Fruit fly (Drosophila melanogaster): ENCODE data around the gene IM33.

IM33 gene

dm6 chr2L:3685139-3685851 is 11.2 kb downstream of the IM33 start:
- no peak for TF ChIP-seq Mnt (GFP tag; optimal IDR thresholded peaks at IDR 0.05)
- no peak for TF ChIP-seq tj (GFP tag; optimal IDR thresholded peaks at IDR 0.05)
- no peak for TF ChIP-seq pad (GFP tag; optimal IDR thresholded peaks at IDR 0.05)
- no peak for TF ChIP-seq kay (GFP tag; ENCODE audit: borderline replicate concordance)
- no peak for TF ChIP-seq CG5204 (GFP tag; optimal IDR thresholded peaks at IDR 0.05)
- no peak for TF ChIP-seq CG12768 (GFP tag; optimal IDR thresholded peaks at IDR 0.05)
- no peak for TF ChIP-seq Hr96 (GFP tag; optimal IDR thresholded peaks at IDR 0.05)
- no peak for TF ChIP-seq cic (GFP tag; optimal IDR thresholded peaks at IDR 0.05)
- TF ChIP-seq bab1 (GFP tag; optimal IDR thresholded peaks at IDR 0.05) = no peak
- no peak for TF ChIP-seq CG7101 (tag; optimal IDR thresholded peaks at IDR 0.05)
- TF ChIP-seq toe (GFP tag; optimal IDR thresholded peaks at IDR 0.05) = no peak
- TF ChIP-seq CG33017 (tag; optimal IDR thresholded peaks at IDR 0.05) = no peak
- TF ChIP-seq CG1620 (GFP tag; optimal IDR thresholded peaks at IDR 0.05) = no peak
- no peak for TF ChIP-seq CG11617 (GFP tag; optimal IDR thresholded peaks at IDR 0.05)
- no peak for TF ChIP-seq ovo (GFP tag; optimal IDR thresholded peaks at IDR 0.05)
- no peak for TF ChIP-seq cnc (optimal IDR thresholded peaks at IDR 0.05)
- no peak for TF ChIP-seq CG7045 (GFP tag; optimal IDR thresholded peaks at IDR 0.05)
- TF ChIP-seq Crg-1 (GFP tag; optimal IDR thresholded peaks at IDR 0.05) = no peak
- TF ChIP-seq CG14711 (tag; optimal IDR thresholded peaks at IDR 0.05) = no peak

dm6 chr2L:3682489-3682888 is 14.0 kb downstream of the IM33 start:
- TF ChIP-seq CG5204 (GFP tag; optimal IDR thresholded peaks at IDR 0.05) (no peak), CG11617 (GFP tag; optimal IDR thresholded peaks at IDR 0.05) (no peak), cic (GFP tag; optimal IDR thresholded peaks at IDR 0.05) (no peak), CG7045 (GFP tag; optimal IDR thresholded peaks at IDR 0.05) (no peak), cnc (optimal IDR thresholded peaks at IDR 0.05) (no peak), toe (GFP tag; optimal IDR thresholded peaks at IDR 0.05) (no peak), CG14711 (tag; optimal IDR thresholded peaks at IDR 0.05) (no peak), Mnt (GFP tag; optimal IDR thresholded peaks at IDR 0.05) (no peak)

- TF ChIP-seq CG7045 (GFP tag; optimal IDR thresholded peaks at IDR 0.05) (no peak), pad (GFP tag; optimal IDR thresholded peaks at IDR 0.05) (no peak), Hr96 (GFP tag; optimal IDR thresholded peaks at IDR 0.05) (no peak), bab1 (GFP tag; optimal IDR thresholded peaks at IDR 0.05) (no peak), Mnt (GFP tag; optimal IDR thresholded peaks at IDR 0.05) (no peak), Crg-1 (GFP tag; optimal IDR thresholded peaks at IDR 0.05) (no peak), kay (GFP tag; ENCODE audit: borderline replicate concordance) (no peak), CG1620 (GFP tag; optimal IDR thresholded peaks at IDR 0.05) (no peak), CG11617 (GFP tag; optimal IDR thresholded peaks at IDR 0.05) (no peak)
Observed at dm6 chr2L:3681338-3681737, 15.1 kb downstream of the IM33 start.

- TF ChIP-seq CG7045 (GFP tag; optimal IDR thresholded peaks at IDR 0.05) = no peak
Observed at dm6 chr2L:3675770-3676169, 20.7 kb downstream of the IM33 start.

- TF ChIP-seq CG5204 (GFP tag; optimal IDR thresholded peaks at IDR 0.05) (no peak), ovo (GFP tag; optimal IDR thresholded peaks at IDR 0.05) (no peak), CG1620 (GFP tag; optimal IDR thresholded peaks at IDR 0.05) (no peak), CG12768 (GFP tag; optimal IDR thresholded peaks at IDR 0.05) (no peak), Clk (GFP tag; optimal IDR thresholded peaks at IDR 0.05) (no peak), pad (GFP tag; optimal IDR thresholded peaks at IDR 0.05) (no peak), toe (GFP tag; optimal IDR thresholded peaks at IDR 0.05) (no peak), CG33017 (tag; optimal IDR thresholded peaks at IDR 0.05) (no peak), Crg-1 (GFP tag; optimal IDR thresholded peaks at IDR 0.05) (no peak), CG7101 (tag; optimal IDR thresholded peaks at IDR 0.05) (no peak), CG14711 (tag; optimal IDR thresholded peaks at IDR 0.05) (no peak), CG11617 (GFP tag; optimal IDR thresholded peaks at IDR 0.05) (no peak), tj (GFP tag; optimal IDR thresholded peaks at IDR 0.05) (no peak), kay (GFP tag; ENCODE audit: borderline replicate concordance) (no peak), cic (GFP tag; optimal IDR thresholded peaks at IDR 0.05) (no peak), Mnt (GFP tag; optimal IDR thresholded peaks at IDR 0.05) (no peak), bab1 (GFP tag; optimal IDR thresholded peaks at IDR 0.05) (no peak)
Observed at dm6 chr2L:3670481-3670880, 26.0 kb downstream of the IM33 start, which contains the start of gene Sfp24Bc. TSS of gene Sfp24Bc (minus strand) at chr2L:3670581.

- no peak for TF ChIP-seq CG7101 (tag; optimal IDR thresholded peaks at IDR 0.05)
- no peak for TF ChIP-seq CG33017 (tag; optimal IDR thresholded peaks at IDR 0.05)
- no peak for TF ChIP-seq Clk (GFP tag; optimal IDR thresholded peaks at IDR 0.05)
- no peak for TF ChIP-seq cnc (optimal IDR thresholded peaks at IDR 0.05)
- TF ChIP-seq Crg-1 (GFP tag; optimal IDR thresholded peaks at IDR 0.05) = no peak
Observed at dm6 chr2L:3669675-3670074, 26.8 kb downstream of the IM33 start, which contains the start of gene Sfp24Bb. TSS of gene Sfp24Bb (minus strand) at chr2L:3669775.

dm6 chr2L:3669034-3669433 is 27.4 kb downstream of the IM33 start, which contains the start of gene Sfp24Bd:
TSS of gene Sfp24Bd (minus strand) at chr2L:3669134.
- TF ChIP-seq toe (GFP tag; optimal IDR thresholded peaks at IDR 0.05) = no peak
- TF ChIP-seq Crg-1 (GFP tag; optimal IDR thresholded peaks at IDR 0.05) = no peak
- no peak for TF ChIP-seq cnc (optimal IDR thresholded peaks at IDR 0.05)
- TF ChIP-seq pad (GFP tag; optimal IDR thresholded peaks at IDR 0.05) = no peak
- TF ChIP-seq Hr96 (GFP tag; optimal IDR thresholded peaks at IDR 0.05) = no peak
- TF ChIP-seq ovo (GFP tag; optimal IDR thresholded peaks at IDR 0.05) = no peak
- TF ChIP-seq kay (GFP tag; ENCODE audit: borderline replicate concordance) = no peak
- TF ChIP-seq CG7045 (GFP tag; optimal IDR thresholded peaks at IDR 0.05) = no peak
- TF ChIP-seq CG11617 (GFP tag; optimal IDR thresholded peaks at IDR 0.05) = no peak
- no peak for TF ChIP-seq CG12768 (GFP tag; optimal IDR thresholded peaks at IDR 0.05)
- no peak for TF ChIP-seq bab1 (GFP tag; optimal IDR thresholded peaks at IDR 0.05)
- no peak for TF ChIP-seq CG14711 (tag; optimal IDR thresholded peaks at IDR 0.05)
